Fruit fly (Drosophila melanogaster) whole organism, pupa: ENCODE data around the gene CG9643.
A peak's percentile ranks its signal among the peaks of the same experiment; 100 is the strongest.

ENCODE experiments used
- CG10348 ChIP-seq: fragments of 200-800 bp; sonication (Bioruptor generic); IDR thresholded peaks from 2 replicates; pipeline ENCODE4 v1.3.6; 2022; ENCODE audit warnings: missing biosample characterization, missing genetic modification characterization
- CG12605 ChIP-seq: fragments of 200-800 bp; sonication (Bioruptor generic); IDR thresholded peaks from 2 replicates; pipeline ENCODE4 v1.3.6; 2022; ENCODE audit warnings: missing biosample characterization, missing genetic modification characterization
- CG14655 ChIP-seq: fragments of 200-800 bp; sonication (Bioruptor generic); optimal IDR thresholded peaks from 3 replicates; lab custom pipeline; 2017; ENCODE audit warnings: mild to moderate bottlenecking, missing biosample characterization, missing genetic modification reagents, missing genetic modification characterization
- CG15710 ChIP-seq: fragments of 200-800 bp; sonication (Bioruptor generic); optimal IDR thresholded peaks from 2 replicates; lab custom pipeline; 2018; ENCODE audit warnings: missing biosample characterization, mild to moderate bottlenecking, missing genetic modification characterization, moderate library complexity
- CG32121 ChIP-seq: fragments of 200-800 bp; sonication (Bioruptor generic); IDR thresholded peaks from 2 replicates; pipeline ENCODE4 v1.3.6; 2022; ENCODE audit warnings: missing biosample characterization, missing genetic modification characterization
- CG34367 ChIP-seq: fragments of 200-800 bp; sonication (Bioruptor generic); optimal IDR thresholded peaks from 2 replicates; lab custom pipeline; 2018; ENCODE audit warnings: missing biosample characterization, mild to moderate bottlenecking, missing genetic modification characterization
- CG8301 ChIP-seq: fragments of 200-800 bp; sonication (Bioruptor generic); optimal IDR thresholded peaks from 2 replicates; lab custom pipeline; 2018; ENCODE audit warnings: missing biosample characterization, mild to moderate bottlenecking, missing genetic modification characterization
- D1 ChIP-seq: fragments of 200-800 bp; sonication (Bioruptor generic); optimal IDR thresholded peaks from 2 replicates; lab custom pipeline; 2018; ENCODE audit warnings: missing biosample characterization, mild to moderate bottlenecking, missing genetic modification characterization, moderate library complexity
- EcR ChIP-seq: fragments of 200-800 bp; sonication (Bioruptor generic); optimal IDR thresholded peaks from 3 replicates; lab custom pipeline; 2019; ENCODE audit warnings: missing biosample characterization, missing genetic modification characterization, mild to moderate bottlenecking, moderate library complexity, missing genetic modification reagents
- Pif1B ChIP-seq: fragments of 200-800 bp; sonication (Bioruptor generic); optimal IDR thresholded peaks from 3 replicates; lab custom pipeline; 2016; ENCODE audit warnings: missing biosample characterization, missing genetic modification characterization
- Snoo ChIP-seq: fragments of 200-800 bp; sonication (Bioruptor generic); optimal IDR thresholded peaks from 3 replicates; lab custom pipeline; 2017; ENCODE audit warnings: missing biosample characterization, mild to moderate bottlenecking, missing genetic modification characterization, inconsistent platforms
- fd96Ca ChIP-seq: fragments of 200-800 bp; sonication (Bioruptor generic); IDR thresholded peaks from 3 replicates; pipeline ENCODE4 v1.3.6; 2022; ENCODE audit warnings: missing biosample characterization, missing genetic modification characterization
- rn ChIP-seq: fragments of 200-800 bp; sonication (Bioruptor generic); IDR thresholded peaks from 2 replicates; pipeline ENCODE4 v1.3.6; 2022; ENCODE audit warnings: missing biosample characterization, missing genetic modification characterization

DNA sequence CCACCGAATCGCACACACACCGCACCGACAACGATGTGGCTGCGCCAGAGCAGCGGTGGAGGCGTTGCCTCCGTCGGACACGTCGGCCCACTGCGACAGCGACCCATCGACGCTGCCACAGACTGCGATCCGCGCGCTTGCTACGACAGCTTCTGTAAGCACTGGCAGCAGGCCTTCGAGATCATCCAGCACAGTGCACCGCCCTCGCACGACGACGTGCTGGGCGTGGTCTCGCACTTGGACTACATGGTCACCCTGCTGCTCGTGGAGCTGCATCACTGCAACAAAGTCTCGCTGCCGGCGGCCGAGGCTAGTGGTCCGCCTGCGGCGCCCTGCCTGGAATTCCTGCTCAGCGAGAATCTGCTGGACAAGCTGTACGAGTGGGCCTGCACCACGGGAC is 14.6 kb upstream of the CG9643 start:
- no peak for TF ChIP-seq rn (GFP tag; lab: Robert Waterston, UW)
- TF ChIP-seq Snoo, result no peak
- TF ChIP-seq CG32121 (GFP tag; lab: Robert Waterston, UW), result peak; percentile 21; the same call in 1 of the 2 replicates
- no peak for TF ChIP-seq D1 (tag; lab: Kevin White, UChicago)
- no peak for TF ChIP-seq CG8301 (tag; lab: Kevin White, UChicago)
- no peak for TF ChIP-seq CG34367 (tag; lab: Kevin White, UChicago)
- TF ChIP-seq fd96Ca (GFP tag; lab: Robert Waterston, UW), result 0 out of 3 replicates have a peak, but pooled peaks have one; percentile 22
- no peak for TF ChIP-seq Pif1B (GFP tag; lab: Kevin White, UChicago)
- no peak for TF ChIP-seq EcR (GFP tag; lab: Kevin White, UChicago)
- TF ChIP-seq CG12605 (GFP tag; lab: Robert Waterston, UW), result no peak
- no peak for TF ChIP-seq CG15710
- TF ChIP-seq CG10348 (GFP tag; lab: Robert Waterston, UW), result no peak
- TF ChIP-seq CG14655 (GFP tag; lab: Kevin White, UChicago), result no peak
